Worm (Caenorhabditis elegans): ENCODE measurements around the gene rme-2.
"Not testable (repeated sequence)": the region's sequence is repeated elsewhere in the genome, so short reads cannot be mapped to it uniquely, and the experiment has no call there.

DNA sequence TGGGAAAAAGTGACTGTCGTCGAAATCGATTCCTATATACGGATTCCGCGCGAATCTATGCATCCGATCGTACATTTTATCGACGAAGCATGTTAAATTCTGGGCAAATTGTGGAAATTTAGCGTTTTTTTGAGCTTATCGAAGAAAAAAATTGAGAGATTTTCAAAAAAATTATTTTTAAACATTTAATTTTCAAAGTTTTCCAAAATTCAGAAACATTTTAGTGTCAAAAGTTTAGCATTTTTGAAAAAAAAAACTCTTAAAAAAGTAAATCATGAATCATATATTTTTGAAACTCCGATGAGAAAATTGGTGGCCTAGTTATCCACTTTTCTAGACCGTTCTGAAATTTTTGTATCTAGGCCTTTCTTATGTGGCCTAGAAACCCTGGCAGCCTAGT is 21.2 kb downstream of the rme-2 start, which contains the start of gene B0273.115:
- not testable (repeated sequence) for TF ChIP-seq tra-4 (tag; optimal IDR thresholded peaks at IDR 0.05); tbx-11 (GFP tag; IDR thresholded peaks at IDR 0.05); pes-1 (GFP tag; IDR thresholded peaks at IDR 0.05); hmg-4 (GFP tag; optimal IDR thresholded peaks at IDR 0.05); tbx-37 (GFP tag; conservative IDR thresholded peaks at IDR 0.05); ceh-36 (tag; optimal IDR thresholded peaks at IDR 0.05); F13C5.2 (tag; optimal IDR thresholded peaks at IDR 0.05); ets-7 (tag; optimal IDR thresholded peaks at IDR 0.05); ama-1 (optimal IDR thresholded peaks at IDR 0.05)

All from whole organism, early embryonic.